Worm (Caenorhabditis elegans): ENCODE results near the gene Y54E2A.7.

DNA sequence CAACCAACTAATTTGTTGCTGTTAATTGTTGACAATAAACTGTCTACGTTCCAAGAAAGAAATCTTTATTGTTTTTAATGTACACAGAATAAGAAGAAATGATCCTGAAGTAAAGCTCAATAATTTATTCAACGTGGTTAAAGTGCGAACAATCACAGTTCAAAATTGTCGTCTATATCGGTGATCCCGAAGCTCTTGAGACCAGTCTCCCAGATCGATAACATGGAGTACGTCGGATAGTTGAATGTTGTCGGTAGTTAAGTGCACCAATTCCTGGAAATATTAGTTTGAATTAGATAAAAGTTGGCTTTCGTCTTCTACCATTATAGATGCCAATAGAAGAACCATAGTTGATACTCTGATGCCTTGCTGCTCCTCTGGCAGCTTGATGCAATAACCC is 43.3 kb upstream of the Y54E2A.7 start:
- no peak for TF ChIP-seq dao-5 (tag; optimal IDR thresholded peaks at IDR 0.05)
- no peak for TF ChIP-seq him-1 (tag; optimal IDR thresholded peaks at IDR 0.05)

Data from whole organism, L4/young adult.